Worm (Caenorhabditis elegans): Measurements from ENCODE around the gene inx-18.

The inx-18 gene

ce11 chrIV:620324-620723, 14.2 kb downstream of the inx-18 start (continued):
- peak; percentile 75 for TF ChIP-seq fkh-8 (tag; optimal IDR thresholded peaks at IDR 0.05)
- peak; percentile 66 for TF ChIP-seq nhr-71 (tag; optimal IDR thresholded peaks at IDR 0.05)
- peak; percentile 24 for TF ChIP-seq nhr-90 (tag; optimal IDR thresholded peaks at IDR 0.05; ENCODE audit: poor library complexity)
- no peak for TF ChIP-seq vab-15 (tag; optimal IDR thresholded peaks at IDR 0.05)
- peak; percentile 9 for TF ChIP-seq elt-2 (tag; optimal IDR thresholded peaks at IDR 0.05)
- TF ChIP-seq jun-1 (tag; optimal IDR thresholded peaks at IDR 0.05) = peak; percentile 51
- peak; percentile 64 for TF ChIP-seq nhr-19 (GFP tag; conservative IDR thresholded peaks at IDR 0.05)
- no peak for TF ChIP-seq nhr-84 (tag; optimal IDR thresholded peaks at IDR 0.05)
- no peak for TF ChIP-seq sptf-1 (tag; optimal IDR thresholded peaks at IDR 0.05)
- no peak for TF ChIP-seq zip-4 (GFP tag; optimal IDR thresholded peaks at IDR 0.05)
- TF ChIP-seq hlh-4 (tag; optimal IDR thresholded peaks at IDR 0.05) = no peak
- TF ChIP-seq elt-3 (tag; optimal IDR thresholded peaks at IDR 0.05) = peak in 1 of 6 experiments; percentile 12

DNA sequence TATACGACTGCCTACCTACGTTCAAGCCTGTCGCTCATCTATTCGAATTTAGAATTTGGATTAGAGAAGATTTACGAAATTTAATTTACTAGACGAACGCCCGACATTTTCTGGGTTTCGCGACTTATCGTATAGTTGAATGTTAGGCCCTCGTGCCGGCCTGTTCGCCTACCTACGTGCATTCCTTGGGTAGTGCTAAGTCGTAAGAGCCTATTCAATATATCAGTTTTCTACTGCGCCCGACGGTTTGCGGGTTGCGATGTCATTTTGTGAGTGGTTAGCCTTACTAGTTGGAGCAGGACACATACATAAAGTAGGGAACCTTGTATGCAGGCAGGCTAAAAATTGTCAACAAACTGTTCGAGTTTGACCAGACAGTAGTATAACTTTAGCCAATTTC, 16.8 kb downstream of the inx-18 start:
- TF ChIP-seq mep-1 (tag; optimal IDR thresholded peaks at IDR 0.05) (no peak), ces-1 (GFP tag; optimal IDR thresholded peaks at IDR 0.05) (no peak), egl-13 (tag; optimal IDR thresholded peaks at IDR 0.05) (no peak), nhr-28 (tag; optimal IDR thresholded peaks at IDR 0.05) (no peak), ceh-63 (GFP tag; optimal IDR thresholded peaks at IDR 0.05) (no peak), snu-23 (GFP tag; optimal IDR thresholded peaks at IDR 0.05) (no peak), lsy-2 (tag; optimal IDR thresholded peaks at IDR 0.05) (no peak), Y116A8C.19 (tag; optimal IDR thresholded peaks at IDR 0.05; ENCODE audit: borderline replicate concordance) (no peak), elt-3 (tag; optimal IDR thresholded peaks at IDR 0.05) (no peak), unc-62 (GFP tag; optimal IDR thresholded peaks at IDR 0.05) (no peak), irx-1 (tag; optimal IDR thresholded peaks at IDR 0.05) (no peak), ets-5 (GFP tag; IDR thresholded peaks at IDR 0.05) (no peak), nhr-84 (tag; optimal IDR thresholded peaks at IDR 0.05) (no peak), nhr-12 (tag; optimal IDR thresholded peaks at IDR 0.05) (no peak), grh-1 (GFP tag; IDR thresholded peaks at IDR 0.05) (no peak)

ce11 chrIV:623876-624275, 17.7 kb downstream of the inx-18 start:
- TF ChIP-seq isw-1 (GFP tag; IDR thresholded peaks at IDR 0.05) = no peak
- TF ChIP-seq vab-15 (tag; optimal IDR thresholded peaks at IDR 0.05) = no peak
- TF ChIP-seq C34B4.2 (tag; optimal IDR thresholded peaks at IDR 0.05) = no peak
- TF ChIP-seq unc-30 (tag; optimal IDR thresholded peaks at IDR 0.05) = no peak
- TF ChIP-seq unc-86 (tag; optimal IDR thresholded peaks at IDR 0.05) = no peak
- TF ChIP-seq Y116A8C.19 (tag; optimal IDR thresholded peaks at IDR 0.05; ENCODE audit: borderline replicate concordance) = no peak
- no peak for TF ChIP-seq nhr-85 (tag)
- no peak for TF ChIP-seq F16B12.6 (tag; optimal IDR thresholded peaks at IDR 0.05)
- TF ChIP-seq hlh-17 (GFP tag; optimal IDR thresholded peaks at IDR 0.05; ENCODE audit: borderline replicate concordance) = no peak

ce11 chrIV:625947-626548, 19.9 kb downstream of the inx-18 start:
- TF ChIP-seq lin-14 (GFP tag; optimal IDR thresholded peaks at IDR 0.05) (peak; percentile 3), tbx-2 (tag; optimal IDR thresholded peaks at IDR 0.05) (no peak), hlh-4 (tag; optimal IDR thresholded peaks at IDR 0.05) (no peak), nhr-77 (tag; optimal IDR thresholded peaks at IDR 0.05) (no peak), nhr-11 (tag; optimal IDR thresholded peaks at IDR 0.05) (no peak)

- TF ChIP-seq nhr-85 (tag) (no peak), blmp-1 (tag; optimal IDR thresholded peaks at IDR 0.05) (no peak)
These were observed 21.1 kb downstream of the inx-18 start, which contains the start of gene nhr-76 for ce11 chrIV:627237-627636. nhr-76 (plus strand) TSS chrIV:627537.
